Worm (Caenorhabditis elegans): ENCODE measurements around the gene F47F2.3.

F47F2.3 gene

ce11 chrX:3898255-3899177 lies 3.0 kb upstream of the F47F2.3 start:
- TF ChIP-seq pha-4 (tag; optimal IDR thresholded peaks at IDR 0.05) (no peak), unc-120 (tag; optimal IDR thresholded peaks at IDR 0.05; ENCODE audit: poor library complexity, severe bottlenecking) (peak; percentile 14), hlh-1 (tag; optimal IDR thresholded peaks at IDR 0.05) (peak; percentile 94), ceh-83 (GFP tag; optimal IDR thresholded peaks at IDR 0.05) (no peak), unc-62 (GFP tag; optimal IDR thresholded peaks at IDR 0.05) (peak; percentile 67), nhr-76 (tag; optimal IDR thresholded peaks at IDR 0.05) (no peak)

ce11 chrX:3887595-3887994 lies 7.9 kb downstream of the F47F2.3 start:
- TF ChIP-seq sptf-1 (tag; optimal IDR thresholded peaks at IDR 0.05) (no peak), mab-5 (tag; optimal IDR thresholded peaks at IDR 0.05) (no peak), blmp-1 (tag; optimal IDR thresholded peaks at IDR 0.05) (no peak), ham-2 (GFP tag; optimal IDR thresholded peaks at IDR 0.05) (no peak), tbx-8 (GFP tag; optimal IDR thresholded peaks at IDR 0.05) (no peak), elt-3 (tag; optimal IDR thresholded peaks at IDR 0.05) (no peak), flh-1 (GFP tag; optimal IDR thresholded peaks at IDR 0.05) (no peak), zip-8 (tag; optimal IDR thresholded peaks at IDR 0.05) (no peak), cnd-1 (tag; optimal IDR thresholded peaks at IDR 0.05) (no peak), bed-3 (GFP tag; optimal IDR thresholded peaks at IDR 0.05) (no peak), nhr-12 (tag; optimal IDR thresholded peaks at IDR 0.05) (no peak), hlh-1 (tag; optimal IDR thresholded peaks at IDR 0.05) (no peak), mep-1 (tag; optimal IDR thresholded peaks at IDR 0.05) (no peak), ces-1 (GFP tag; optimal IDR thresholded peaks at IDR 0.05) (no peak), ceh-83 (GFP tag; optimal IDR thresholded peaks at IDR 0.05) (no peak), M03D4.4 (tag; optimal IDR thresholded peaks at IDR 0.05) (no peak), lsy-2 (tag; optimal IDR thresholded peaks at IDR 0.05) (no peak), unc-62 (GFP tag; optimal IDR thresholded peaks at IDR 0.05) (no peak), drap-1 (GFP tag; optimal IDR thresholded peaks at IDR 0.05) (no peak)

ce11 chrX:3878233-3878632 lies 17.2 kb downstream of the F47F2.3 start, which contains the start of gene F47F2.1:
Gene F47F2.1, plus strand, starts transcription at chrX:3878533.
- TF ChIP-seq ceh-43 (GFP tag; optimal IDR thresholded peaks at IDR 0.05) (no peak), ham-2 (GFP tag; optimal IDR thresholded peaks at IDR 0.05) (no peak), ceh-83 (GFP tag; optimal IDR thresholded peaks at IDR 0.05) (no peak), blmp-1 (tag; optimal IDR thresholded peaks at IDR 0.05) (no peak), elt-3 (tag; optimal IDR thresholded peaks at IDR 0.05) (no peak), unc-120 (tag; optimal IDR thresholded peaks at IDR 0.05; ENCODE audit: poor library complexity, severe bottlenecking) (no peak), flh-1 (GFP tag; optimal IDR thresholded peaks at IDR 0.05) (no peak), mep-1 (tag; optimal IDR thresholded peaks at IDR 0.05) (no peak), lsy-2 (tag; optimal IDR thresholded peaks at IDR 0.05) (no peak), nhr-12 (tag; optimal IDR thresholded peaks at IDR 0.05) (no peak), snpc-4 (tag; optimal IDR thresholded peaks at IDR 0.05) (no peak), sptf-1 (tag; optimal IDR thresholded peaks at IDR 0.05) (no peak)

- peak; percentile 99 for TF ChIP-seq ces-1 (GFP tag; optimal IDR thresholded peaks at IDR 0.05)
- no peak for TF ChIP-seq unc-120 (tag; optimal IDR thresholded peaks at IDR 0.05; ENCODE audit: poor library complexity, severe bottlenecking)
These were observed 19.8 kb downstream of the F47F2.3 start for ce11 chrX:3875714-3876113.

ce11 chrX:3873445-3873844 lies 22.0 kb downstream of the F47F2.3 start, which contains the start of gene lim-4:
Gene lim-4, minus strand, starts transcription at chrX:3873545.
- no peak for TF ChIP-seq zip-8 (tag; optimal IDR thresholded peaks at IDR 0.05)
- TF ChIP-seq lin-32 (GFP tag; optimal IDR thresholded peaks at IDR 0.05) = no peak
- no peak for TF ChIP-seq pha-4 (tag; optimal IDR thresholded peaks at IDR 0.05)

ce11 chrX:3871578-3872234 lies 23.8 kb downstream of the F47F2.3 start:
- TF ChIP-seq ces-1 (GFP tag; optimal IDR thresholded peaks at IDR 0.05) = peak; percentile 94
- TF ChIP-seq nhr-2 (tag; optimal IDR thresholded peaks at IDR 0.05) = no peak

Measured in whole organism, mixed stage, embryonic.